Worm (Caenorhabditis elegans): Measurements from ENCODE around the gene gem-1.

ce11 chrX:13366955-13367354 lies 9.8 kb downstream of the gem-1 start:
- TF ChIP-seq ama-1 (optimal IDR thresholded peaks at IDR 0.05) (no peak), hmg-4 (GFP tag; optimal IDR thresholded peaks at IDR 0.05) (no peak)

Data from whole organism, early embryonic.